Worm (Caenorhabditis elegans) whole organism, mixed stage, embryonic: ENCODE results near the gene clec-9.

Experiments used
- M03D4.4 ChIP-seq: sonication (generic microtip); optimal IDR thresholded peaks from 2 replicates; lab custom pipeline; 2017; ENCODE audit warnings: mild to moderate bottlenecking, missing genetic modification characterization, missing compliant biosample characterization
- bed-3 ChIP-seq: fragments of 200-800 bp; sonication (Bioruptor generic); optimal IDR thresholded peaks from 3 replicates; lab custom pipeline; 2018; ENCODE audit warnings: mild to moderate bottlenecking, missing genetic modification characterization, moderate library complexity, missing compliant biosample characterization
- blmp-1 ChIP-seq: fragments of 150-350 bp; optimal IDR thresholded peaks from 2 replicates; lab custom pipeline; 2014; ENCODE audit warnings: missing biosample characterization, missing genetic modification characterization
- ceh-39 ChIP-seq: fragments of 150-350 bp; optimal IDR thresholded peaks from 2 replicates; lab custom pipeline; 2014; ENCODE audit warnings: missing biosample characterization, missing genetic modification characterization
- ceh-43 ChIP-seq: fragments of 200-800 bp; sonication (Bioruptor generic); optimal IDR thresholded peaks from 2 replicates; lab custom pipeline; 2018; ENCODE audit warnings: mild to moderate bottlenecking, missing genetic modification characterization, moderate library complexity, missing compliant biosample characterization
- ceh-83 ChIP-seq: fragments of 200-800 bp; sonication (Bioruptor generic); optimal IDR thresholded peaks from 2 replicates; lab custom pipeline; 2018; ENCODE audit warnings: mild to moderate bottlenecking, missing genetic modification characterization, missing compliant biosample characterization
- cnd-1 ChIP-seq: fragments of 200-800 bp; sonication (Bioruptor generic); optimal IDR thresholded peaks from 2 replicates; lab custom pipeline; 2018; ENCODE audit warnings: mild to moderate bottlenecking, missing genetic modification characterization, missing compliant biosample characterization
- drap-1 ChIP-seq: fragments of 200-800 bp; sonication (Bioruptor generic); optimal IDR thresholded peaks from 3 replicates; lab custom pipeline; 2018; ENCODE audit warnings: mild to moderate bottlenecking, missing genetic modification characterization, missing compliant biosample characterization
- elt-3 ChIP-seq: fragments of 150-350 bp; optimal IDR thresholded peaks from 2 replicates; lab custom pipeline; 2014; ENCODE audit warnings: missing biosample characterization, missing genetic modification characterization
- flh-1 ChIP-seq: fragments of 200-800 bp; sonication (Bioruptor generic); optimal IDR thresholded peaks from 2 replicates; lab custom pipeline; 2018; ENCODE audit warnings: mild to moderate bottlenecking, missing genetic modification characterization, moderate library complexity, missing compliant biosample characterization
- ham-2 ChIP-seq: fragments of 200-800 bp; sonication (Bioruptor generic); optimal IDR thresholded peaks from 2 replicates; lab custom pipeline; 2018; ENCODE audit warnings: mild to moderate bottlenecking, missing genetic modification characterization, missing compliant biosample characterization
- hlh-1 ChIP-seq: fragments of 150-350 bp; optimal IDR thresholded peaks from 2 replicates; lab custom pipeline; 2014; ENCODE audit warnings: missing biosample characterization, missing genetic modification reagents, missing genetic modification characterization
- lin-13 ChIP-seq: fragments of 150-350 bp; optimal IDR thresholded peaks from 2 replicates; lab custom pipeline; 2014; ENCODE audit warnings: missing biosample characterization, missing genetic modification characterization
- lin-32 ChIP-seq: fragments of 200-800 bp; sonication (Bioruptor generic); optimal IDR thresholded peaks from 2 replicates; lab custom pipeline; 2018; ENCODE audit warnings: mild to moderate bottlenecking, missing genetic modification characterization, missing compliant biosample characterization
- lsy-2 ChIP-seq: fragments of 150-350 bp; optimal IDR thresholded peaks from 2 replicates; lab custom pipeline; 2014; ENCODE audit warnings: missing biosample characterization, missing genetic modification characterization
- mab-5 ChIP-seq: fragments of 150-350 bp; optimal IDR thresholded peaks from 2 replicates; lab custom pipeline; 2014; ENCODE audit warnings: missing biosample characterization, missing genetic modification characterization
- mep-1 ChIP-seq: fragments of 150-350 bp; optimal IDR thresholded peaks from 2 replicates; lab custom pipeline; 2017; ENCODE audit warnings: missing biosample characterization, missing genetic modification reagents, missing genetic modification characterization, inconsistent platforms
- mls-2 ChIP-seq: sonication (generic microtip); optimal IDR thresholded peaks from 2 replicates; lab custom pipeline; 2016; ENCODE audit warnings: mild to moderate bottlenecking, missing genetic modification characterization, moderate library complexity, missing compliant biosample characterization
- nhr-12 ChIP-seq: fragments of 150-350 bp; optimal IDR thresholded peaks from 2 replicates; lab custom pipeline; 2014; ENCODE audit warnings: missing biosample characterization, missing genetic modification characterization
- nhr-2 ChIP-seq: fragments of 150-350 bp; optimal IDR thresholded peaks from 2 replicates; lab custom pipeline; 2014; ENCODE audit warnings: missing biosample characterization, missing genetic modification characterization
- nhr-237 ChIP-seq: fragments of 150-350 bp; optimal IDR thresholded peaks from 2 replicates; lab custom pipeline; 2014; ENCODE audit warnings: missing biosample characterization, missing genetic modification characterization
- nhr-28 ChIP-seq: fragments of 150-350 bp; optimal IDR thresholded peaks from 2 replicates; lab custom pipeline; 2014; ENCODE audit warnings: missing biosample characterization, missing genetic modification characterization
- nhr-76 ChIP-seq: sonication (generic microtip); optimal IDR thresholded peaks from 2 replicates; lab custom pipeline; 2017; ENCODE audit warnings: missing biosample characterization, missing genetic modification characterization
- pha-4 ChIP-seq: fragments of 150-350 bp; optimal IDR thresholded peaks from 2 replicates; lab custom pipeline; 2018; ENCODE audit warnings: missing biosample characterization, missing genetic modification reagents, missing genetic modification characterization
- sem-2 ChIP-seq: fragments of 200-800 bp; sonication (Bioruptor generic); optimal IDR thresholded peaks from 2 replicates; lab custom pipeline; 2018; ENCODE audit warnings: mild to moderate bottlenecking, missing genetic modification characterization, missing compliant biosample characterization
- sptf-1 ChIP-seq: sonication (generic microtip); optimal IDR thresholded peaks from 2 replicates; lab custom pipeline; 2017; ENCODE audit warnings: mild to moderate bottlenecking, missing genetic modification characterization, moderate library complexity, missing compliant biosample characterization
- tbx-8 ChIP-seq: fragments of 200-800 bp; sonication (Bioruptor generic); optimal IDR thresholded peaks from 2 replicates; lab custom pipeline; 2018; ENCODE audit warnings: mild to moderate bottlenecking, missing genetic modification characterization, moderate library complexity, missing compliant biosample characterization
- unc-120 ChIP-seq: sonication (generic microtip); optimal IDR thresholded peaks from 2 replicates; lab custom pipeline; 2017; ENCODE audit warnings: missing genetic modification characterization, missing compliant biosample characterization; ENCODE audit not compliant: poor library complexity, severe bottlenecking
- unc-39 ChIP-seq: fragments of 150-350 bp; optimal IDR thresholded peaks from 2 replicates; lab custom pipeline; 2014; ENCODE audit warnings: missing biosample characterization, missing genetic modification characterization
- unc-62 ChIP-seq: fragments of 150-350 bp; optimal IDR thresholded peaks from 2 replicates; lab custom pipeline; 2014; ENCODE audit warnings: missing biosample characterization, missing genetic modification reagents, missing genetic modification characterization
- zip-8 ChIP-seq: fragments of 150-350 bp; optimal IDR thresholded peaks from 2 replicates; lab custom pipeline; 2014; ENCODE audit warnings: missing biosample characterization, missing genetic modification characterization
- ztf-11 ChIP-seq: fragments of 150-350 bp; optimal IDR thresholded peaks from 2 replicates; lab custom pipeline; 2014; ENCODE audit warnings: missing biosample characterization, missing genetic modification characterization

The clec-9 gene

ce11 chrV:16699752-16700259 is 6.6 kb downstream of the clec-9 start, which contains the start of gene Y70C5C.1:
Gene Y70C5C.1 (plus strand): TSS chrV:16700209.
- peak; percentile 32 for TF ChIP-seq M03D4.4 (tag; lab: Kevin White, UChicago)
- TF ChIP-seq flh-1 (GFP tag; lab: Kevin White, UChicago): peak; percentile 12
- peak; percentile 16 for TF ChIP-seq lin-32 (GFP tag; lab: Kevin White, UChicago)
- TF ChIP-seq sem-2 (GFP tag; lab: Kevin White, UChicago): peak; percentile 1
- peak; percentile 79 for TF ChIP-seq sptf-1 (tag; lab: Kevin White, UChicago)
- TF ChIP-seq ceh-43: peak; percentile 10
- no peak for TF ChIP-seq mep-1 (tag; lab: Kevin White, UChicago)
- peak; percentile 51 for TF ChIP-seq drap-1 (GFP tag; lab: Kevin White, UChicago)
- peak; percentile 80 for TF ChIP-seq mls-2 (tag; lab: Kevin White, UChicago)
- TF ChIP-seq cnd-1 (tag; lab: Kevin White, UChicago): peak; percentile 32
- TF ChIP-seq hlh-1: no peak
- TF ChIP-seq bed-3 (GFP tag; lab: Kevin White, UChicago): peak; percentile 49
- TF ChIP-seq ham-2 (GFP tag; lab: Kevin White, UChicago): no peak
- TF ChIP-seq pha-4: no peak
- peak; percentile 14 for TF ChIP-seq ceh-83 (GFP tag; lab: Kevin White, UChicago)

DNA sequence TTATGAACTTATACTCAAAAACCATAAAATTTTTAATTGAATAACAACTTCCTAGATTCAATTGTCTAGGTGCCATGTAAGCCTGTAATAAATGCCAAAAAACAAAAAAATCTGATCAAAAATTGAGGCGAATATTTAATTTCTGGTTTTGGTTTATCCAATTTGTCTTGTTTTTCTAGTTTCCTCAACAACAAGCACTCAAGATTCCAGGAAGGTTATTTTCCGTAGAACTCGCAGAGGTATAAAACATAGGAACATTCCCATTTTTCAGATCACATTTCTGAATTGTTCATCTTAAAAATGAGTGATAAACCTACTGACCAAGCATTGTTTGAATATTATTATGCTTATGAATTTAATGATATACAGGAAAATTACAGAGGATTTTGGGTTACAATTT is 9.3 kb downstream of the clec-9 start, which contains the start of gene srw-41:
Gene srw-41 (plus strand): TSS at position 301 of the 400 bp plus-strand sequence.
- TF ChIP-seq hlh-1 (no peak), nhr-76 (tag; lab: Kevin White, UChicago) (no peak), unc-39 (tag; lab: Kevin White, UChicago) (no peak), sptf-1 (tag; lab: Kevin White, UChicago) (no peak), ceh-43 (no peak), flh-1 (GFP tag; lab: Kevin White, UChicago) (no peak), elt-3 (tag; lab: Kevin White, UChicago) (no peak), zip-8 (tag; lab: Kevin White, UChicago) (no peak), pha-4 (no peak), cnd-1 (tag; lab: Kevin White, UChicago) (no peak), unc-120 (tag; lab: Kevin White, UChicago) (no peak), nhr-2 (tag; lab: Kevin White, UChicago) (no peak), nhr-12 (tag; lab: Kevin White, UChicago) (no peak), mls-2 (tag; lab: Kevin White, UChicago) (no peak), M03D4.4 (tag; lab: Kevin White, UChicago) (no peak), blmp-1 (tag; lab: Kevin White, UChicago) (no peak), unc-62 (GFP tag; lab: Kevin White, UChicago) (no peak)

ce11 chrV:16695499-16695898 is 10.9 kb downstream of the clec-9 start:
- TF ChIP-seq zip-8 (tag; lab: Kevin White, UChicago): no peak
- TF ChIP-seq tbx-8 (GFP tag; lab: Kevin White, UChicago): no peak
- no peak for TF ChIP-seq unc-62 (GFP tag; lab: Kevin White, UChicago)
- no peak for TF ChIP-seq unc-39 (tag; lab: Kevin White, UChicago)
- no peak for TF ChIP-seq nhr-28 (tag; lab: Kevin White, UChicago)
- no peak for TF ChIP-seq ham-2 (GFP tag; lab: Kevin White, UChicago)
- no peak for TF ChIP-seq nhr-76 (tag; lab: Kevin White, UChicago)
- no peak for TF ChIP-seq flh-1 (GFP tag; lab: Kevin White, UChicago)
- TF ChIP-seq cnd-1 (tag; lab: Kevin White, UChicago): no peak
- no peak for TF ChIP-seq ceh-83 (GFP tag; lab: Kevin White, UChicago)
- no peak for TF ChIP-seq ceh-39 (tag; lab: Kevin White, UChicago)
- TF ChIP-seq bed-3 (GFP tag; lab: Kevin White, UChicago): no peak
- no peak for TF ChIP-seq elt-3 (tag; lab: Kevin White, UChicago)
- TF ChIP-seq sem-2 (GFP tag; lab: Kevin White, UChicago): no peak
- no peak for TF ChIP-seq nhr-237 (tag; lab: Kevin White, UChicago)

ce11 chrV:16694538-16694937 is 11.9 kb downstream of the clec-9 start, which contains the start of gene srz-101:
Gene srz-101 (plus strand): TSS chrV:16694838.
- TF ChIP-seq ham-2 (GFP tag; lab: Kevin White, UChicago) (no peak), elt-3 (tag; lab: Kevin White, UChicago) (no peak), lsy-2 (tag; lab: Kevin White, UChicago) (no peak), ztf-11 (no peak), lin-13 (no peak), tbx-8 (GFP tag; lab: Kevin White, UChicago) (no peak), mep-1 (tag; lab: Kevin White, UChicago) (no peak), sptf-1 (tag; lab: Kevin White, UChicago) (no peak), unc-39 (tag; lab: Kevin White, UChicago) (no peak), nhr-2 (tag; lab: Kevin White, UChicago) (no peak), unc-62 (GFP tag; lab: Kevin White, UChicago) (no peak), cnd-1 (tag; lab: Kevin White, UChicago) (no peak), mab-5 (no peak), nhr-28 (tag; lab: Kevin White, UChicago) (no peak), hlh-1 (no peak)
